Worm (Caenorhabditis elegans): Measurements from ENCODE around the gene Y44A6D.5.

DNA sequence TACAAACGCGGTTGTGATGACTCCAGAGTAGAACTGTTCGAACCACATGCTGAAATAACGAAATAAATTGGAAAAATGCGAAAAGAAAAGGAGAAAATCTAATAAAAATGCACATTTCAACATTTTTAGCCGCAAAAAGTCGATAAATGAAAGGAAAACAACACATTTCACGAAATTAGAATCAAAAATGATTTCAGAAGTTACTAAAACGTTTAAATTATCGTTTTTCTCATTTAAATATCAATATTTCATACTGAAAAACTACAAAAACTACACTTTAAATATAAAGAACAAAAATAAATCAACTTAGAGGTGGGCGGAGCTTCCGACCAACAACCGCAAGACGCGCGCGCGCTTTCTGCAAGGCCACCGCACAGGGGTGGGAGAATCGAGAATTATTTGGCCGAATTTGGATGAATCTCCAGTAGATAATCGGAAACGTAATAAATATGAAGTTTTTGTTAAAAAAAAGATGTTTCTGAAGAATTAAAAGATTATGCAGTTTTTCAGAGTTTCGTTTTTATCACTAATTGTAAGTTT, 49.1 kb upstream of the Y44A6D.5 start, which contains the start of gene ndua-1:
- TF ChIP-seq cog-1 (tag; optimal IDR thresholded peaks at IDR 0.05) (no peak), flt-1 (GFP tag; IDR thresholded peaks at IDR 0.05) (peak; percentile 65; the same call in 1 of the 2 replicates), ref-1 (GFP tag; conservative IDR thresholded peaks at IDR 0.05) (no peak), T22C8.4 (GFP tag; IDR thresholded peaks at IDR 0.05) (no peak), ztf-29 (GFP tag; IDR thresholded peaks at IDR 0.05) (no peak), klf-2 (GFP tag; conservative IDR thresholded peaks at IDR 0.05) (no peak), ztf-23 (GFP tag; IDR thresholded peaks at IDR 0.05) (peak; percentile 57; the same call in 1 of the 2 replicates), med-1 (GFP tag; optimal IDR thresholded peaks at IDR 0.05; ENCODE audit: insufficient read depth) (peak; percentile 41), tab-1 (GFP tag; IDR thresholded peaks at IDR 0.05) (peak; percentile 41; the same call in 1 of the 2 replicates)

Measured in whole organism, midembryonic.